Fruit fly (Drosophila melanogaster): ENCODE results near the gene Unr.

DNA sequence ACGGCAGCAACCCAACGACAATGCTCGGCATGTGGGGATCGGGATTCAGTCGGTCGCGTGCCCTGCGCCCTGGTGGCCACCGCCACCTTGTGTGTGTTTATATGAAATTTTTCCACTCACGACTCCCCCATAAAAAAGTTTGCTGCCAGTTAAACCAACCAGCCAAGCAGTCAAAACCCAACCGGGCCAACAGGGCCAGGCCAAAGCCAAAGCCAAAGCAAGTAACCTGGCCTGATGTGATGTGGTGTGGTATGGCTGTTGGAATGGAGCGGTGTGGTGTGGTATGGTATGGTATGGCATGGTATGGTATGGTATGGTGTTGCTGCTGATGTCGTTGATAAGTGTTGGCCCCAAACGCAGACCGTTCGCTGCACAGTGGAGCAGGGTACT is 17.4 kb upstream of the Unr start:
- TF ChIP-seq CG8478 (optimal IDR thresholded peaks at IDR 0.05) (no peak), pan (optimal IDR thresholded peaks at IDR 0.05) (no peak)
